Fruit fly (Drosophila melanogaster) whole organism, wandering third instar larva: ENCODE data around the gene scny.

ENCODE experiments used
- Dfd ChIP-seq: fragments of >200 bp; optimal IDR thresholded peaks from 2 replicates; lab custom pipeline; 2017; ENCODE audit warnings: missing biosample characterization, missing genetic modification characterization
- N ChIP-seq: fragments of >200 bp; optimal IDR thresholded peaks from 2 replicates; lab custom pipeline; 2018; ENCODE audit warnings: missing biosample characterization, missing external identifiers, missing genetic modification characterization
- Rel ChIP-seq, 2 experiments: fragments of 200-800 bp; sonication (Bioruptor generic) in 1 of 2; optimal IDR thresholded peaks; 2 replicates in 1 of 2; 3 replicates in 1 of 2; lab custom pipeline; 2016 to 2019; ENCODE audit warnings: mild to moderate bottlenecking in 2 of 2, missing biosample characterization in 2 of 2, missing genetic modification characterization in 2 of 2, moderate library complexity in 1 of 2
- dsf ChIP-seq: sonication (Bioruptor generic); optimal IDR thresholded peaks from 2 replicates; lab custom pipeline; 2016; ENCODE audit warnings: missing biosample characterization, missing genetic modification characterization, borderline replicate concordance
- h ChIP-seq: fragments of 200-800 bp; sonication (Bioruptor generic); optimal IDR thresholded peaks from 3 replicates; lab custom pipeline; 2016; ENCODE audit warnings: missing biosample characterization, mild to moderate bottlenecking, missing genetic modification characterization

scny gene

DNA sequence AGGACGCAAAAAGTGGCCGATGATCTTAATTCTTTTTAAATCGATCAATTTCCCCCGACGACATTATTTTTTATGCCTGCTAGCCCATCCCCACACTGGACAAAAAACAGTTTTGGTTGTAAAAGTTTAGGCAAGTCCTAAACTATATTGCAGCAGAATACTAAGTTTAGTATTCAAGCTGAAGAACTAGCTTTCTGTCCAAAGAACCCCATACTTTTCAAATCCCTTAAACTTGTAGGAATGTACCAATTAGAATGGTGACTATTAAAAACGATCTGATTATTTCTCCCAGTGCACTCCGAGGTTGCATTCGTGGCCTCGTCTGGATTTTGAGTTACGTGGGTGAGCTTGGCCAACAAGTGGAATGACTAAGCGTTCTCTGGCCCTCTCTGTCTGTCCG lies 56.7 kb downstream of the scny start:
- no peak for TF ChIP-seq h
- no peak for TF ChIP-seq dsf (GFP tag; lab: Kevin White, UChicago)
- no peak for TF ChIP-seq N
- no peak for TF ChIP-seq Rel (GFP tag; optimal IDR thresholded peaks at IDR 0.05; lab: Kevin White, UChicago)
- no peak for TF ChIP-seq Rel (tag; optimal IDR thresholded peaks at IDR 0.05; lab: Kevin White, UChicago)
- TF ChIP-seq Dfd (GFP tag; lab: Kevin White, UChicago), result no peak
